Worm (Caenorhabditis elegans) whole organism, young adult: Measurements from ENCODE around the gene cutl-19.

Source experiments
- B0019.2 ChIP-seq: fragments of 200-800 bp; sonication (Bioruptor generic); conservative IDR thresholded peaks from 2 replicates; pipeline ENCODE4 v1.3.6; 2022; ENCODE audit warnings: missing genetic modification reagents, missing genetic modification characterization, missing compliant biosample characterization
- D2030.7 ChIP-seq: fragments of 200-800 bp; sonication (Bioruptor generic); IDR thresholded peaks from 2 replicates; pipeline ENCODE4 v1.3.6; 2022; ENCODE audit warnings: missing genetic modification reagents, missing genetic modification characterization, missing compliant biosample characterization
- F37B4.10 ChIP-seq: fragments of 200-800 bp; sonication (Bioruptor generic); IDR thresholded peaks from 2 replicates; pipeline ENCODE4 v1.3.6; 2022; ENCODE audit warnings: missing genetic modification characterization, missing compliant biosample characterization
- F52B5.7 ChIP-seq: sonication (generic microtip); optimal IDR thresholded peaks from 2 replicates; lab custom pipeline; 2016; ENCODE audit warnings: mild to moderate bottlenecking, missing genetic modification characterization, missing compliant biosample characterization
- F57A8.1 ChIP-seq: fragments of 200-800 bp; sonication (Bioruptor generic); optimal IDR thresholded peaks from 2 replicates; lab custom pipeline; 2018; ENCODE audit warnings: mild to moderate bottlenecking, missing genetic modification characterization, moderate library complexity, missing compliant biosample characterization
- F57C9.4 ChIP-seq: sonication (generic microtip); optimal IDR thresholded peaks from 2 replicates; lab custom pipeline; 2017; ENCODE audit warnings: mild to moderate bottlenecking, missing genetic modification characterization, missing compliant biosample characterization
- Y53F4B.3 ChIP-seq: fragments of 200-800 bp; sonication (Bioruptor generic); IDR thresholded peaks from 2 replicates; pipeline ENCODE4 v1.3.6; 2022; ENCODE audit warnings: missing genetic modification reagents, missing genetic modification characterization, missing compliant biosample characterization
- Y53G8AR.9 ChIP-seq: fragments of 200-800 bp; sonication (Bioruptor generic); conservative IDR thresholded peaks from 2 replicates; pipeline ENCODE4 v1.3.6; 2022; ENCODE audit warnings: missing genetic modification reagents, missing genetic modification characterization, missing compliant biosample characterization
- Y67H2A.10 ChIP-seq: fragments of 200-800 bp; sonication (Bioruptor generic); conservative IDR thresholded peaks from 2 replicates; pipeline ENCODE4 v1.3.6; 2022; ENCODE audit warnings: missing genetic modification reagents, missing genetic modification characterization, missing compliant biosample characterization
- ZK185.1 ChIP-seq: sonication (generic microtip); optimal IDR thresholded peaks from 2 replicates; lab custom pipeline; 2016; ENCODE audit warnings: mild to moderate bottlenecking, missing genetic modification characterization, missing compliant biosample characterization; ENCODE audit not compliant: poor library complexity, severe bottlenecking
- akir-1 ChIP-seq: fragments of 200-800 bp; sonication (Bioruptor generic); optimal IDR thresholded peaks from 2 replicates; lab custom pipeline; 2018; ENCODE audit warnings: mild to moderate bottlenecking, missing genetic modification characterization, moderate library complexity, missing compliant biosample characterization
- attf-6 ChIP-seq: fragments of 200-800 bp; sonication (Bioruptor generic); IDR thresholded peaks from 2 replicates; pipeline ENCODE4 v1.3.6; 2022; ENCODE audit warnings: missing genetic modification reagents, missing genetic modification characterization, missing compliant biosample characterization
- cebp-2 ChIP-seq: fragments of 200-800 bp; sonication (Bioruptor generic); IDR thresholded peaks from 2 replicates; pipeline ENCODE4 v1.3.6; 2022; ENCODE audit warnings: missing genetic modification characterization, missing compliant biosample characterization
- ceh-79 ChIP-seq: sonication (generic microtip); optimal IDR thresholded peaks from 2 replicates; lab custom pipeline; 2017; ENCODE audit warnings: mild to moderate bottlenecking, missing genetic modification characterization, missing compliant biosample characterization
- chd-7 ChIP-seq: sonication (generic microtip); optimal IDR thresholded peaks from 2 replicates; lab custom pipeline; 2016; ENCODE audit warnings: mild to moderate bottlenecking, missing genetic modification characterization, moderate library complexity, missing compliant biosample characterization
- efl-1 ChIP-seq: fragments of 150-350 bp; optimal IDR thresholded peaks from 2 replicates; lab custom pipeline; 2014; ENCODE audit warnings: missing biosample characterization, missing genetic modification reagents, missing genetic modification characterization
- egrh-3 ChIP-seq: fragments of 200-800 bp; sonication (Bioruptor generic); IDR thresholded peaks from 2 replicates; pipeline ENCODE4 v1.3.6; 2022; ENCODE audit warnings: missing genetic modification reagents, missing genetic modification characterization, missing compliant biosample characterization
- ekl-4 ChIP-seq: fragments of 200-800 bp; sonication (Bioruptor generic); IDR thresholded peaks from 2 replicates; pipeline ENCODE4 v1.3.6; 2022; ENCODE audit warnings: missing genetic modification reagents, missing genetic modification characterization, missing compliant biosample characterization
- ets-4 ChIP-seq: fragments of 200-800 bp; sonication (Bioruptor generic); optimal IDR thresholded peaks from 2 replicates; lab custom pipeline; 2018; ENCODE audit warnings: mild to moderate bottlenecking, missing genetic modification characterization, missing compliant biosample characterization
- fkh-3 ChIP-seq: sonication (generic microtip); optimal IDR thresholded peaks from 2 replicates; lab custom pipeline; 2016; ENCODE audit warnings: mild to moderate bottlenecking, missing genetic modification characterization, missing compliant biosample characterization
- let-607 ChIP-seq, 2 experiments: fragments of 200-800 bp in 1 of 2; sonication (Bioruptor generic) in 1 of 2; sonication (generic microtip) in 1 of 2; optimal IDR thresholded peaks; 2 replicates each; lab custom pipeline; 2016 to 2018; ENCODE audit warnings: mild to moderate bottlenecking in 2 of 2, missing compliant biosample characterization in 2 of 2, missing genetic modification characterization in 2 of 2, moderate library complexity in 2 of 2, missing genotype in 1 of 2
- lsl-1 ChIP-seq: fragments of 200-800 bp; sonication (Bioruptor generic); optimal IDR thresholded peaks from 2 replicates; lab custom pipeline; 2018; ENCODE audit warnings: mild to moderate bottlenecking, missing genetic modification characterization, moderate library complexity, missing compliant biosample characterization
- madf-10 ChIP-seq: sonication (generic microtip); optimal IDR thresholded peaks from 2 replicates; lab custom pipeline; 2016; ENCODE audit warnings: mild to moderate bottlenecking, missing genetic modification characterization, missing compliant biosample characterization
- madf-3 ChIP-seq: fragments of 200-800 bp; sonication (Bioruptor generic); IDR thresholded peaks from 2 replicates; pipeline ENCODE4 v1.3.6; 2022; ENCODE audit warnings: missing genetic modification reagents, missing genetic modification characterization, missing compliant biosample characterization
- madf-6 ChIP-seq: fragments of 200-800 bp; sonication (Bioruptor generic); IDR thresholded peaks from 2 replicates; pipeline ENCODE4 v1.3.6; 2022; ENCODE audit warnings: missing genetic modification reagents, missing genetic modification characterization, missing compliant biosample characterization
- mes-4 ChIP-seq: sonication (generic microtip); optimal IDR thresholded peaks from 2 replicates; lab custom pipeline; 2016; ENCODE audit warnings: missing genotype, missing genetic modification characterization, missing compliant biosample characterization
- nhr-27 ChIP-seq: fragments of 200-800 bp; sonication (Bioruptor generic); optimal IDR thresholded peaks from 2 replicates; lab custom pipeline; 2018; ENCODE audit warnings: mild to moderate bottlenecking, missing genetic modification characterization, moderate library complexity, missing compliant biosample characterization
- rcor-1 ChIP-seq: fragments of 200-800 bp; sonication (Bioruptor generic); IDR thresholded peaks from 2 replicates; pipeline ENCODE4 v1.3.6; 2022; ENCODE audit warnings: missing genetic modification reagents, missing genetic modification characterization, missing compliant biosample characterization
- rpc-1 ChIP-seq, 2 experiments: fragments of 150-350 bp in 1 of 2; sonication (generic microtip) in 1 of 2; optimal IDR thresholded peaks; 2 replicates each; lab custom pipeline; 2014 to 2018; ENCODE audit warnings: missing biosample characterization in 1 of 2, missing genetic modification characterization in 1 of 2, missing genetic modification reagents in 1 of 2, missing genotype in 1 of 2
- sea-2 ChIP-seq: fragments of 200-800 bp; sonication (Bioruptor generic); IDR thresholded peaks from 2 replicates; pipeline ENCODE4 v1.3.6; 2022; ENCODE audit warnings: missing genetic modification characterization, missing compliant biosample characterization
- somi-1 ChIP-seq: fragments of 200-800 bp; sonication (Bioruptor generic); optimal IDR thresholded peaks from 2 replicates; lab custom pipeline; 2018; ENCODE audit warnings: mild to moderate bottlenecking, missing genetic modification characterization, missing compliant biosample characterization
- tbp1 ChIP-seq: fragments of 200-800 bp; sonication (Bioruptor generic); optimal IDR thresholded peaks from 2 replicates; lab custom pipeline; 2018; ENCODE audit warnings: mild to moderate bottlenecking, missing genetic modification characterization, missing compliant biosample characterization
- zfh-2 ChIP-seq: fragments of 200-800 bp; sonication (Bioruptor generic); conservative IDR thresholded peaks from 2 replicates; pipeline ENCODE4 v1.3.6; 2022; ENCODE audit warnings: missing genetic modification reagents, missing genetic modification characterization, missing compliant biosample characterization
- zim-3 ChIP-seq: sonication (generic microtip); optimal IDR thresholded peaks from 2 replicates; lab custom pipeline; 2017; ENCODE audit warnings: mild to moderate bottlenecking, missing genetic modification characterization, moderate library complexity, missing compliant biosample characterization

cutl-19 gene

DNA sequence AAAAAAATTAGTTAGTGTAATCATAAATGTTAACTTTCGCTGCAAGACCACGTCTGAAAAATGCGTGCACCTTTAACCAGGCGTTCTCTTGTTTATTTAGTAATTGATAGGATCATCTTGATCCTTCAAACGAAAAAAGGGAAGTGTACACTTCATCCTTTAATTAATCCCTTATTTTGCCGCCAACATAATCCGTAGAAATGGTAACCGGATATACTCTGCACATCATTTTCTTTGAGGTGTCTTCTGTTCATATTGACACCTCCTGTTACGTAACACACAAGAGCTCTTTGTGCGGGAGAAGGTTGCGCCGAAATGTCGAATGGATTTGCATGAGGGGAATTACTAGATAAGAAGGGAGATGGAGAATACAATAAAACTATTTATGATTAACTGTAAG is 31.3 kb upstream of the cutl-19 start:
- TF ChIP-seq ceh-79 (tag; lab: Kevin White, UChicago) (no peak), let-607 (tag; optimal IDR thresholded peaks at IDR 0.05; lab: Kevin White, UChicago) (no peak), Y53G8AR.9 (GFP tag; lab: Robert Waterston, UW) (no peak), zim-3 (no peak), fkh-3 (tag; lab: Kevin White, UChicago) (no peak), attf-6 (GFP tag; lab: Robert Waterston, UW) (no peak), chd-7 (no peak)

DNA sequence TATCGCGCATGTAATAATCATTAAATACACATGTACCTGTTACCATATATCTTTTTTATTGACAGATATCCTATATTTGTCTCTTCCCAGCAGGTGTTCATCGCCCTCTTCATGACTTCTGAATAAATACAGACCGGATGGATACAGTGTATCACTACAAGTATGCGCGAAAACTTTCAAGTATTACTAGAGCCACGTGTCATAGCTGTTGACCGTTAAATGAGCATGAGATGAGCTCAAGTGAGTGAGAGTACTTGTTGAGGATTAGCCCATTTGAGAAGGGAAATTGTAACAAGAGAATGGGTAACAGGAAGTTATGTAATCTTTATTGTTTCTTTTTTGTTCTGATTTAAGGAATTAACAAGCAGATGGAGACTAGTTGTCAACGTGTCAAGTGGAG is 27.7 kb upstream of the cutl-19 start:
- TF ChIP-seq madf-10 (tag; lab: Kevin White, UChicago) (no peak), ZK185.1 (no peak), mes-4 (tag; lab: Kevin White, UChicago) (no peak)
- TF ChIP-seq, all 124 proteins: peak for 0

DNA sequence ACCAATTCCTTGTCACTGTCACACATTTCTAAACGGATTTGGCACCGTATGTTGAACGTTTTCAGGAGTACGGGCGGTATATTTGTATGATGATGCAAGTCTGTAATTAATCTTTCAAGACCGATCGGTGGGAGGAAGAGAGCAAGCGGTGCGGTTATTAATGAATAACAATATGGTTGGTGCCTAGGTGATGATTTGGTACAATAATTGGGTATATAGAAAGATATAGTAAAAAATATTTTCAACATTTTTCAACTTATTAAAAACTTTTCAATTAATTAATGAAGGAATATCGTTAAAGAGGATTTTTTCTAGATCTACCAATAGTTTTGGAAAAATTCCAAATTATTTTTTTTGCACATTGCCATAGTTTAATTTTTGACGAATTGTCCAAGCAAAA is 27.1 kb upstream of the cutl-19 start, which contains the start of gene cnd-1:
TSS of gene cnd-1 (minus strand) at position 101 of the 400 bp plus-strand sequence.
- no peak for TF ChIP-seq B0019.2 (GFP tag; lab: Robert Waterston, UW)
- no peak for TF ChIP-seq efl-1
- TF ChIP-seq ets-4 (GFP tag; lab: Kevin White, UChicago), result no peak
- TF ChIP-seq madf-6 (GFP tag; lab: Robert Waterston, UW), result no peak
- TF ChIP-seq tbp1 (GFP tag; lab: Kevin White, UChicago), result no peak

DNA sequence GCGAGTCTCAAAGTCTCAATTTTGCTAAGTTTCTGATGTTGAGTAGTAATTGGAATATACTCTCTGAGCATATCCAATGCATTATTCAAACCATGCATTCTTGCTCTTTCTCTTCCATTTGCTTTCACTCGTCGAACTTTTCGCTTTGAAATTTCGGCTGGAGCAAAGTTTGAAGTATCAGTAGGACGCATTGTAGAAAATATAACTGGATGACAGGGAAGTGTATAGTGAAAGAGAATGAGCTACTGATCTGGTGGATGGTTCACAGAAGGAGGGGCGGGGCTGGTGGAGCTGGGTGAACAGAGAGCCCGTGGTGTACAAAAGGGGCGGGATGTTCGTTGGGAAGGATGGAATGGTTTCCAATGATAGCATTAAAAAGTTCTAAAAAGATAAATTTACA is 24.4 kb upstream of the cutl-19 start:
- TF ChIP-seq lsl-1 (GFP tag; lab: Kevin White, UChicago), result no peak
- TF ChIP-seq F37B4.10 (GFP tag; lab: Robert Waterston, UW), result 0 out of 2 replicates have a peak, but pooled peaks have one; percentile 53
- TF ChIP-seq F52B5.7 (tag; lab: Kevin White, UChicago), result no peak

DNA sequence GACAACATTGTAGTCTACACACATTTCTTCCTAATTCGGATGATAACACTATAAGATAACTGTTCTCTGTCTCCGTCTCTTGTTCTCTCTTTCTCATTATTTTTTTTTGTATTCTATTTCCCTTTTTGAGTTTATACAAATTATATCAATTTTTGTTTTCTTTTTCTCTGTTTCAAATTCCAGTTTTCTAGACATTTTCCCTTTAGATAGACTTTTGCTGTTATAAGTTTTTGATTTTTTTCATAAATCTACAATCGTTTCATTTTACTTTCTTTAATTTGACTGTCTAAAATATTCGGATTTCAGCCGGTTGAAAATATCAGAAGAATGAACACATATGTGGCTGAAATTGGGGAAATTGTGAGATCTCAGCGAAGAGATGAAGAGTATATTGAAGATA is 18.7 kb upstream of the cutl-19 start, which contains the start of gene prx-10:
TSS of gene prx-10 (plus strand) at position 301 of the 400 bp plus-strand sequence.
- TF ChIP-seq madf-3 (GFP tag; lab: Robert Waterston, UW), result no peak
- no peak for TF ChIP-seq F57A8.1
- no peak for TF ChIP-seq F57C9.4 (tag; lab: Kevin White, UChicago)
- TF ChIP-seq nhr-27 (tag; lab: Kevin White, UChicago), result no peak
- TF ChIP-seq akir-1 (GFP tag; lab: Kevin White, UChicago), result no peak
- no peak for TF ChIP-seq ceh-79 (tag; lab: Kevin White, UChicago)
- TF ChIP-seq rcor-1 (GFP tag; lab: Robert Waterston, UW), result no peak
- no peak for TF ChIP-seq sea-2 (GFP tag; lab: Robert Waterston, UW)
- TF ChIP-seq zfh-2 (GFP tag; lab: Robert Waterston, UW), result no peak
- no peak for TF ChIP-seq Y67H2A.10 (GFP tag; lab: Robert Waterston, UW)
- TF ChIP-seq D2030.7, result no peak
- no peak for TF ChIP-seq tbp1 (GFP tag; lab: Kevin White, UChicago)
- no peak for TF ChIP-seq egrh-3 (GFP tag; lab: Robert Waterston, UW)
- no peak for TF ChIP-seq somi-1 (GFP tag; lab: Kevin White, UChicago)
- no peak for TF ChIP-seq ekl-4 (GFP tag; lab: Robert Waterston, UW)
- no peak for TF ChIP-seq rpc-1 (optimal IDR thresholded peaks at IDR 0.05; lab: Kevin White, UChicago)
- TF ChIP-seq rpc-1 (tag; optimal IDR thresholded peaks at IDR 0.05; lab: Kevin White, UChicago), result no peak
- TF ChIP-seq Y53F4B.3 (GFP tag; lab: Robert Waterston, UW), result no peak
- no peak for TF ChIP-seq cebp-2 (GFP tag; lab: Robert Waterston, UW)
- no peak for TF ChIP-seq lsl-1 (GFP tag; lab: Kevin White, UChicago)
